Fruit fly (Drosophila melanogaster) whole organism, embryonic: ENCODE measurements around the gene Polr1C.

Experiments used
- CG11456 ChIP-seq: fragments of 200-800 bp; sonication (Bioruptor generic); IDR thresholded peaks from 3 replicates; pipeline ENCODE4 v1.3.6; 2022; ENCODE audit warnings: missing biosample characterization, missing genetic modification characterization
- CG11696 ChIP-seq: fragments of 200-800 bp; sonication (Bioruptor generic); IDR thresholded peaks from 2 replicates; pipeline ENCODE4 v1.3.6; 2022; ENCODE audit warnings: missing biosample characterization, missing genetic modification characterization
- CG13287 ChIP-seq: fragments of 200-800 bp; sonication (Bioruptor generic); IDR thresholded peaks from 2 replicates; pipeline ENCODE4 v1.3.6; 2022; ENCODE audit warnings: missing biosample characterization, missing genetic modification characterization; ENCODE audit not compliant: partially characterized antibody
- CG14050 ChIP-seq: fragments of 200-800 bp; sonication (Bioruptor generic); IDR thresholded peaks from 3 replicates; pipeline ENCODE4 v1.3.6; 2022; ENCODE audit warnings: missing biosample characterization, missing genetic modification characterization
- CG14667 ChIP-seq: fragments of 200-800 bp; sonication (Bioruptor generic); IDR thresholded peaks from 2 replicates; pipeline ENCODE4 v1.3.6; 2022; ENCODE audit warnings: missing biosample characterization, missing genetic modification characterization
- CG14965 ChIP-seq: fragments of 200-800 bp; sonication (Bioruptor generic); optimal IDR thresholded peaks from 2 replicates; lab custom pipeline; 2016; ENCODE audit warnings: missing biosample characterization, missing genetic modification characterization, borderline replicate concordance
- CG17385 ChIP-seq: fragments of 200-800 bp; sonication (Bioruptor generic); optimal IDR thresholded peaks from 3 replicates; lab custom pipeline; 2018; ENCODE audit warnings: missing biosample characterization, mild to moderate bottlenecking, missing genetic modification characterization
- CG17802 ChIP-seq: fragments of 200-800 bp; sonication (Bioruptor generic); optimal IDR thresholded peaks from 2 replicates; lab custom pipeline; 2018; ENCODE audit warnings: missing biosample characterization, mild to moderate bottlenecking, missing genetic modification characterization, moderate library complexity
- CG1792 ChIP-seq: fragments of 200-800 bp; sonication (Bioruptor generic); optimal IDR thresholded peaks from 2 replicates; lab custom pipeline; 2016; ENCODE audit warnings: missing biosample characterization, missing genetic modification characterization
- CG18262 ChIP-seq: fragments of 200-800 bp; optimal IDR thresholded peaks from 3 replicates; lab custom pipeline; 2019; ENCODE audit warnings: missing biosample characterization, mild to moderate bottlenecking, missing genetic modification characterization, moderate library complexity
- CG3281 ChIP-seq: fragments of 200-800 bp; sonication (Bioruptor generic); optimal IDR thresholded peaks from 3 replicates; lab custom pipeline; 2017; ENCODE audit warnings: missing biosample characterization, mild to moderate bottlenecking, missing genetic modification characterization
- CG34422 ChIP-seq: fragments of 200-800 bp; sonication (Bioruptor generic); IDR thresholded peaks from 3 replicates; pipeline ENCODE4 v1.3.6; 2022; ENCODE audit warnings: missing biosample characterization, missing genetic modification characterization
- CG7271 ChIP-seq: fragments of 200-800 bp; sonication (Bioruptor generic); optimal IDR thresholded peaks from 2 replicates; lab custom pipeline; 2018; ENCODE audit warnings: missing biosample characterization, mild to moderate bottlenecking, missing genetic modification characterization, moderate library complexity
- CG7357 ChIP-seq: fragments of 200-800 bp; sonication (Bioruptor generic); IDR thresholded peaks from 3 replicates; pipeline ENCODE4 v1.3.6; 2022; ENCODE audit warnings: missing biosample characterization, missing genetic modification characterization
- CG9727 ChIP-seq: fragments of 200-800 bp; sonication (Bioruptor generic); optimal IDR thresholded peaks from 3 replicates; lab custom pipeline; 2017; ENCODE audit warnings: missing biosample characterization, mild to moderate bottlenecking, missing genetic modification characterization
- Chrac-16 ChIP-seq: fragments of 200-800 bp; sonication (Bioruptor generic); optimal IDR thresholded peaks from 3 replicates; lab custom pipeline; 2016; ENCODE audit warnings: missing biosample characterization, missing genetic modification characterization
- Dfd ChIP-seq, 2 experiments: fragments of >200 bp; optimal IDR thresholded peaks; 2 replicates each; lab custom pipeline; 2017; ENCODE audit warnings: missing biosample characterization in 2 of 2, missing genetic modification characterization in 2 of 2
- Dll ChIP-seq: fragments of 200-800 bp; sonication (Bioruptor generic); IDR thresholded peaks from 4 replicates; pipeline ENCODE4 v1.3.6; 2022; ENCODE audit warnings: missing biosample characterization, missing genetic modification characterization; ENCODE audit not compliant: partially characterized antibody
- Dref ChIP-seq: fragments of 200-800 bp; sonication (Bioruptor generic); IDR thresholded peaks from 2 replicates; pipeline ENCODE4 v1.3.6; 2022; ENCODE audit warnings: missing biosample characterization, missing genetic modification characterization
- E2f2 ChIP-seq: fragments of 200-800 bp; sonication (Bioruptor generic); IDR thresholded peaks from 2 replicates; pipeline ENCODE4 v1.3.6; 2022; ENCODE audit warnings: missing biosample characterization, missing genetic modification characterization
- Gsc ChIP-seq: fragments of 200-800 bp; sonication (Bioruptor generic); IDR thresholded peaks from 2 replicates; pipeline ENCODE4 v1.3.6; 2022; ENCODE audit warnings: missing biosample characterization, missing genetic modification characterization
- HHEX ChIP-seq: fragments of 200-800 bp; sonication (Bioruptor generic); optimal IDR thresholded peaks from 3 replicates; lab custom pipeline; 2017; ENCODE audit warnings: missing biosample characterization, mild to moderate bottlenecking, missing genetic modification characterization, missing genetic modification reagents
- Hr78 ChIP-seq, 2 experiments: fragments of 200-800 bp in 1 of 2; fragments of >200 bp in 1 of 2; sonication (Bioruptor generic) in 1 of 2; optimal IDR thresholded peaks; 2 replicates each; lab custom pipeline; 2017 to 2019; ENCODE audit warnings: missing biosample characterization in 2 of 2, missing genetic modification characterization in 2 of 2, mild to moderate bottlenecking in 1 of 2, moderate library complexity in 1 of 2
- Med ChIP-seq: fragments of 200-800 bp; sonication (Bioruptor generic); peaks from one replicate; lab custom pipeline; 2016; ENCODE audit warnings: missing biosample characterization, missing genetic modification characterization, mild to moderate bottlenecking, inconsistent platforms, moderate library complexity
- NFAT ChIP-seq: fragments of 200-800 bp; sonication (Bioruptor generic); IDR thresholded peaks from 2 replicates; pipeline ENCODE4 v1.3.6; 2022; ENCODE audit warnings: missing biosample characterization, missing genetic modification characterization
- Nf-YA ChIP-seq: fragments of 200-800 bp; sonication (Bioruptor generic); IDR thresholded peaks from 2 replicates; pipeline ENCODE4 v1.3.6; 2022; ENCODE audit warnings: missing biosample characterization, missing genetic modification characterization
- Optix ChIP-seq: fragments of 200-800 bp; sonication (Bioruptor generic); IDR thresholded peaks from 3 replicates; pipeline ENCODE4 v1.3.6; 2022; ENCODE audit warnings: missing biosample characterization, missing genetic modification characterization
- Sox100B ChIP-seq: fragments of 200-800 bp; sonication (Bioruptor generic); optimal IDR thresholded peaks from 3 replicates; lab custom pipeline; 2018; ENCODE audit warnings: missing biosample characterization, mild to moderate bottlenecking, missing genetic modification characterization
- Taf1 ChIP-seq: fragments of 200-800 bp; sonication (Bioruptor generic); IDR thresholded peaks from 2 replicates; pipeline ENCODE4 v1.3.6; 2022; ENCODE audit warnings: missing biosample characterization, missing genetic modification characterization
- Xbp1 ChIP-seq: fragments of 200-800 bp; sonication (Bioruptor generic); optimal IDR thresholded peaks from 3 replicates; lab custom pipeline; 2016; ENCODE audit warnings: missing biosample characterization, mild to moderate bottlenecking, missing genetic modification characterization
- ase ChIP-seq: fragments of 200-800 bp; sonication (Bioruptor generic); IDR thresholded peaks from 3 replicates; pipeline ENCODE4 v1.3.6; 2022; ENCODE audit warnings: missing biosample characterization, missing genetic modification characterization
- btn ChIP-seq: fragments of 200-800 bp; sonication (Bioruptor generic); optimal IDR thresholded peaks from 2 replicates; lab custom pipeline; 2016; ENCODE audit warnings: missing biosample characterization, missing genetic modification characterization
- cas ChIP-seq: fragments of 200-800 bp; sonication (Bioruptor generic); IDR thresholded peaks from 2 replicates; pipeline ENCODE4 v1.3.6; 2022; ENCODE audit warnings: missing biosample characterization, missing genetic modification characterization
- caup ChIP-seq: fragments of 200-800 bp; sonication (Bioruptor generic); optimal IDR thresholded peaks from 3 replicates; lab custom pipeline; 2017; ENCODE audit warnings: missing biosample characterization, mild to moderate bottlenecking, missing genetic modification characterization, moderate library complexity; ENCODE audit not compliant: severe bottlenecking
- crc ChIP-seq: fragments of 200-800 bp; sonication (Bioruptor generic); optimal IDR thresholded peaks from 2 replicates; lab custom pipeline; 2016; ENCODE audit warnings: missing biosample characterization, missing genetic modification characterization
- fd64A ChIP-seq: fragments of 200-800 bp; sonication (Bioruptor generic); optimal IDR thresholded peaks from 3 replicates; lab custom pipeline; 2018; ENCODE audit warnings: missing biosample characterization, mild to moderate bottlenecking, missing genetic modification characterization
- grau ChIP-seq: fragments of 200-800 bp; optimal IDR thresholded peaks from 3 replicates; lab custom pipeline; 2019; ENCODE audit warnings: missing biosample characterization, mild to moderate bottlenecking, missing genetic modification characterization, moderate library complexity
- hbn ChIP-seq: fragments of 200-800 bp; sonication (Bioruptor generic); IDR thresholded peaks from 2 replicates; pipeline ENCODE4 v1.3.6; 2022; ENCODE audit warnings: missing biosample characterization, missing genetic modification characterization; ENCODE audit not compliant: partially characterized antibody
- jigr1 ChIP-seq: fragments of 200-800 bp; sonication (Bioruptor generic); IDR thresholded peaks from 3 replicates; pipeline ENCODE4 v1.3.6; 2022; ENCODE audit warnings: missing biosample characterization, missing genetic modification characterization
- nerfin-2 ChIP-seq: fragments of 200-800 bp; sonication (Bioruptor generic); IDR thresholded peaks from 2 replicates; pipeline ENCODE4 v1.3.6; 2022; ENCODE audit warnings: missing biosample characterization, missing genetic modification characterization; ENCODE audit not compliant: partially characterized antibody
- nmo ChIP-seq: fragments of 200-800 bp; sonication (Bioruptor generic); optimal IDR thresholded peaks from 2 replicates; lab custom pipeline; 2018; ENCODE audit warnings: missing biosample characterization, mild to moderate bottlenecking, missing genetic modification characterization, moderate library complexity
- onecut ChIP-seq: fragments of 200-800 bp; sonication (Bioruptor generic); IDR thresholded peaks from 2 replicates; pipeline ENCODE4 v1.3.6; 2022; ENCODE audit warnings: missing biosample characterization, missing genetic modification characterization
- org-1 ChIP-seq: fragments of 200-800 bp; sonication (Bioruptor generic); optimal IDR thresholded peaks from 2 replicates; lab custom pipeline; 2017; ENCODE audit warnings: missing biosample characterization, missing genetic modification characterization
- pb ChIP-seq: fragments of 200-800 bp; sonication (Bioruptor generic); optimal IDR thresholded peaks from 3 replicates; lab custom pipeline; 2016; ENCODE audit warnings: missing biosample characterization, missing genetic modification characterization
- pho ChIP-seq: fragments of 200-800 bp; sonication (Bioruptor generic); optimal IDR thresholded peaks from 2 replicates; lab custom pipeline; 2016; ENCODE audit warnings: missing biosample characterization, missing genetic modification characterization
- pzg ChIP-seq: fragments of 200-800 bp; sonication (Bioruptor generic); optimal IDR thresholded peaks from 3 replicates; lab custom pipeline; 2018; ENCODE audit warnings: missing biosample characterization, mild to moderate bottlenecking, missing genetic modification characterization, moderate library complexity
- slp2 ChIP-seq: fragments of 200-800 bp; sonication (Bioruptor generic); optimal IDR thresholded peaks from 2 replicates; lab custom pipeline; 2016; ENCODE audit warnings: missing biosample characterization, missing genetic modification characterization
- trh ChIP-seq: fragments of 200-800 bp; sonication (Bioruptor generic); optimal IDR thresholded peaks from 2 replicates; lab custom pipeline; 2016; ENCODE audit warnings: missing biosample characterization, missing genetic modification characterization
- zen2 ChIP-seq: fragments of 200-800 bp; sonication (Bioruptor generic); IDR thresholded peaks from 3 replicates; pipeline ENCODE4 v1.3.6; 2022; ENCODE audit warnings: missing biosample characterization, missing genetic modification characterization; ENCODE audit not compliant: partially characterized antibody

Polr1C gene

DNA sequence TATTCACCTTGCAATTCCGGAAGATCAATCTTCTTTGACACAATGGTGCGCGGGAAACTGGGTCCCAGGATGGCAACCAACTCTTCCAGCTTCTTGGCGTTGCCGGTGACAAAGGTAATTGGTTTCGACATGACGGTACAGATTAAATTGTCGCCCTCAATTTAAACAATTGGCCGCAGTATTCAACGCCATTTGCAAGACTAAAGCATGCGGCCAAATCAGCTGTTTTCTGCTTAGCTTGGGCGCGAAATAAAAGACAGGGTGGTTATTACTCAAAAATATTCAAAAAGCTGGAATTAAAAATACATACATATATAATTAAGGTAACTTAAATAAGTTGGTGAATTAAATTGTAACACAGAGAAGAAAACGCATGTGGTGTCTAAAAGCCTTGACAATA lies 10.3 kb downstream of the Polr1C start, which contains the start of gene CG8891 (continued):
- TF ChIP-seq CG3281 (GFP tag; lab: Kevin White, UChicago) (peak; percentile 83), jigr1 (GFP tag; lab: Robert Waterston, UW) (no peak), CG14667 (no peak), E2f2 (GFP tag; lab: Robert Waterston, UW) (peak; percentile 88), pzg (GFP tag; lab: Kevin White, UChicago) (peak; percentile 8), CG18262 (no peak), NFAT (GFP tag; lab: Robert Waterston, UW) (no peak), CG9727 (GFP tag; lab: Kevin White, UChicago) (no peak), Sox100B (GFP tag; lab: Kevin White, UChicago) (no peak), pho (GFP tag; lab: Kevin White, UChicago) (no peak), cas (GFP tag; lab: Robert Waterston, UW) (no peak), slp2 (GFP tag; lab: Kevin White, UChicago) (no peak), Nf-YA (GFP tag; lab: Robert Waterston, UW) (no peak), onecut (GFP tag; lab: Robert Waterston, UW) (no peak), CG13287 (GFP tag; lab: Robert Waterston, UW) (peak; percentile 16; the same call in 1 of the 2 replicates), pb (no peak), org-1 (GFP tag; lab: Kevin White, UChicago) (no peak), CG14965 (GFP tag; lab: Kevin White, UChicago) (no peak), Chrac-16 (GFP tag; lab: Kevin White, UChicago) (no peak), fd64A (GFP tag; lab: Kevin White, UChicago) (no peak), btn (GFP tag; lab: Kevin White, UChicago) (no peak), Hr78 (GFP tag; optimal IDR thresholded peaks at IDR 0.05; lab: Kevin White, UChicago) (no peak), Med (peak; percentile 25), CG7271 (tag; lab: Kevin White, UChicago) (no peak), CG11456 (GFP tag; lab: Robert Waterston, UW) (no peak), Dfd (GFP tag; optimal IDR thresholded peaks at IDR 0.05; lab: Kevin White, UChicago) (no peak), nmo (GFP tag; lab: Kevin White, UChicago) (no peak), Gsc (GFP tag; lab: Robert Waterston, UW) (no peak), caup (GFP tag; lab: Kevin White, UChicago) (no peak), CG34422 (GFP tag; lab: Robert Waterston, UW) (no peak), ase (no peak), Taf1 (GFP tag; lab: Robert Waterston, UW) (no peak)

DNA sequence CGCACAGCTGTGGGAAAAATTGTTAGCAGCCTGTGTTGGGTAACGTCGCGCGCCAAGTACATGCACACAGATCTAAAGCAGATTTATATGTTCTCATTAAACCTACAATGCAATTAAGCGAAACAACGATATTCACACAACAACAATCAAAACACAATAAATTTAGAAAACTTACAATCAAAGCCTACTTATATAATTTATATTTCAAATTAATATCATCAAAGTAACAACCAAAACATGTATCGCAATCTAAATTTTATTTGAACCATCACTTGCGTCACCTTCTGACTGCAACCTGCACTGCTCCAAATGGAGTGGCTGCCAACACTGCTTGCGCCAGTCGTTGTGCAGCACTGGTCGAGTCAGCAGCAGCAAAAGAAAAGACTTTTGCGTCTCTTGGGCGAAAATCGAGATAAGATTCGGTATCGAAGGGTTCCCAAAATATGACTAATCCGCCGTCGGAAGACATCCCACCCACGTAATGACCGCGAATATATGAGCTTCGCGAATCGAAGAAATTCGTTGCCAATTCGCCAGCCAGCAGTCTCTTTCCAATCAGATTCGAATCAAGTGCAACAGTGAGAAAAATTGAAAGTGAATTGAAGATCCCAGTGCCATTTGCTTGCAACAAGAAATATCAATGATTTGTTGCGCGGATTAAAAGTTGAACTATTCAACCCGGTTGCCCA lies 12.6 kb downstream of the Polr1C start, which contains the start of the genes CG8892 and CG34126:
Gene CG8892 (minus strand): TSS at position 315 of the 689 bp plus-strand sequence.
Gene CG34126 (plus strand): TSS at position 337 of the 689 bp plus-strand sequence.
- TF ChIP-seq CG17385 (GFP tag; lab: Kevin White, UChicago) = peak; percentile 93
- TF ChIP-seq CG14050 (GFP tag; lab: Robert Waterston, UW) = peak; percentile 89
- peak; percentile 97 for TF ChIP-seq CG11456 (GFP tag; lab: Robert Waterston, UW)
- peak; percentile 51 for TF ChIP-seq Dref
- TF ChIP-seq jigr1 (GFP tag; lab: Robert Waterston, UW) = peak; percentile 95
- peak; percentile 92 for TF ChIP-seq Optix (GFP tag; lab: Robert Waterston, UW)
- 0 out of 2 replicates have a peak, but pooled peaks have one; percentile 25 for TF ChIP-seq nerfin-2
- TF ChIP-seq CG11696 (GFP tag; lab: Robert Waterston, UW) = peak; percentile 78
- TF ChIP-seq CG1792 (GFP tag; lab: Kevin White, UChicago) = peak; percentile 93
- TF ChIP-seq hbn (GFP tag; lab: Robert Waterston, UW) = no peak
- TF ChIP-seq trh = peak; percentile 96
- TF ChIP-seq CG17802 (tag; lab: Kevin White, UChicago) = peak; percentile 90
- peak; percentile 88 for TF ChIP-seq Taf1 (GFP tag; lab: Robert Waterston, UW)
- peak; percentile 99 for TF ChIP-seq Xbp1 (GFP tag; lab: Kevin White, UChicago)
- TF ChIP-seq crc (GFP tag; lab: Kevin White, UChicago) = peak; percentile 85
- no peak for TF ChIP-seq zen2
- TF ChIP-seq grau (tag; lab: Kevin White, UChicago) = peak; percentile 96
- TF ChIP-seq CG7357 (GFP tag; lab: Robert Waterston, UW) = peak; percentile 92
- TF ChIP-seq HHEX (GFP tag; lab: Kevin White, UChicago) = peak; percentile 97
- TF ChIP-seq Dll (GFP tag; lab: Robert Waterston, UW) = peak; percentile 53; the same call in 1 of the 4 replicates
